Worm (Caenorhabditis elegans): ENCODE data around the gene acs-19.

The acs-19 gene

DNA sequence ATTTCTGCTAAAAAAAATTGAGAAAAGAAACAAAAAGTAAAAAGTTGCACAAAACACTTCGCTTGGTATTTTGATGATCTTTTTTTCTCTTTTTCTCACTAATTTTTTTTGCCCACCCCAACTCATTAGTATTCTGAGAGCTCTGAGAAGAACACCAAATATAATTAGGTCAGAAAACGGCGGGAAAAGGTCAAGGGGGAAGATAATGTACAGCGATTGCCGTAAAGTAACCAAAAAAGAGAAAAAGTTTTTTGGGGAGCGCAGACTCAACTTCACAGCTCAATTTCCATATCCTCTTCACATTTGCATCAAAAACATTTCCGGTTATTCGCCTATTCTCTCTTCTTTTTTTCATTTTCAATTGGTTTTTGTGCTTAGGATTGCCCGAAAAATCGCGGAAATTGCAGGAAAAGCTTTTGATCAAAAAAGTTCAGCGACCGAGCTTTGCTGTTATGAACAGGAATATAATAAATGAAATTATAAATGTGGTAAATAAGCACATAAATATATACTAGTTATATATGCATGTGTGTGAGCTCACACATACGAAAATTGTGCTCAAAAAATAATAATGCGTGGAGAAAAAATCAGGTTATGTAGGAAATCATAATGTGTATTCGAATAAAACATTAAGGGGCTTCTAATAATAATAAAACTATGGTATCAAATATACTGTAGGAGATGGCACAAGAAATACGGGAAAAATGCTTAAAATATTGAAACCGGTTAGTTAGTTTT lies 38.5 kb downstream of the acs-19 start:
- TF ChIP-seq lin-13 (tag; optimal IDR thresholded peaks at IDR 0.05) (no peak), mep-1 (tag; optimal IDR thresholded peaks at IDR 0.05) (no peak), ces-1 (GFP tag; optimal IDR thresholded peaks at IDR 0.05) (peak; percentile 34), lsy-2 (tag; optimal IDR thresholded peaks at IDR 0.05) (no peak), sptf-1 (tag; optimal IDR thresholded peaks at IDR 0.05) (no peak), ceh-83 (GFP tag; optimal IDR thresholded peaks at IDR 0.05) (no peak), bed-3 (GFP tag; optimal IDR thresholded peaks at IDR 0.05) (no peak), ham-2 (GFP tag; optimal IDR thresholded peaks at IDR 0.05) (no peak)

DNA sequence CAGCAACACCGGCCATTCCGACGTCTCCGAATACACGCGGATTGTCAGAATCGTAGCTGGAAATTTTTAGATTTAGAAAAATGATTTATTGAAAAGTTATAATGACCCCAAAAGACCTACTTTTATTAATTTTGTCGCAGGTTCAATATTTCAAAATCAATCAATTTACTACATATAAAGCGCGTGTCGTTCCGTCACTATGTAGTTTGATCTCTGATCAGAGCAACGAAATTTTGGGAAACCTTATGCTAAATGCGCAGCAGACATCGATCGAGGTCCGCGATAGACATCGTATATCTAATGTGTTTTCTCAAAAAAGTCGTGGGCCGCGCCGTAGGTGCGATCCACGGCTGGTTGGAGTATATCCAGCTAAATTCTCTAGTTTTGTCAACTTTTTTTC lies 42.2 kb downstream of the acs-19 start:
- no peak for TF ChIP-seq nhr-12 (tag; optimal IDR thresholded peaks at IDR 0.05)
- TF ChIP-seq sptf-1 (tag; optimal IDR thresholded peaks at IDR 0.05), result no peak
- no peak for TF ChIP-seq nhr-237 (tag; optimal IDR thresholded peaks at IDR 0.05)
- TF ChIP-seq blmp-1 (tag; optimal IDR thresholded peaks at IDR 0.05), result no peak

DNA sequence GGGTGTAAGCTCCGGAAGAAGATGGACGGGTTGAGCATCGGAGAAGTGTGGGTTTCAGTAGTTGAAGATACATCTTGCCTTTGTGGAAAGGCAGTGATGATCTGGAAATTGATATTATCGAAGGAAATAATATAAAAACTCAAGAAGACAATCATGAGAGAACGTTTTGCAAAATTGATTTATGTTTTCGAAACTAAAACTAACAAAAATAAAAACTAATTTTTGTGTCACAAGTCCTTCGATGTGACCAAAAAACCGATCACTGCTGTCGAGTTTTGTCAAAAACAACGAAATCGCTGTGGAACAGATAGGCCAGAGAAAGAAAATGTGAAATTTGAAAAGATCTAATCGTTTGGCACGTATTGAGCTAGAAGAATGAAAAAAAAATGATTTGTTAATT lies 43.3 kb downstream of the acs-19 start, which contains the start of gene mmcm-1:
mmcm-1 (minus strand) TSS at position 101 of the 400 bp plus-strand sequence.
- TF ChIP-seq tbx-8 (GFP tag; optimal IDR thresholded peaks at IDR 0.05) (no peak), flh-1 (GFP tag; optimal IDR thresholded peaks at IDR 0.05) (no peak), nhr-12 (tag; optimal IDR thresholded peaks at IDR 0.05) (no peak), elt-3 (tag; optimal IDR thresholded peaks at IDR 0.05) (no peak), zip-8 (tag; optimal IDR thresholded peaks at IDR 0.05) (no peak), lsy-2 (tag; optimal IDR thresholded peaks at IDR 0.05) (no peak), nhr-237 (tag; optimal IDR thresholded peaks at IDR 0.05) (no peak), ztf-11 (tag; optimal IDR thresholded peaks at IDR 0.05) (no peak), mls-2 (tag; optimal IDR thresholded peaks at IDR 0.05) (no peak), elt-1 (tag; optimal IDR thresholded peaks at IDR 0.05; ENCODE audit: borderline replicate concordance, insufficient read depth) (no peak), nhr-28 (tag; optimal IDR thresholded peaks at IDR 0.05) (no peak), ces-1 (GFP tag; optimal IDR thresholded peaks at IDR 0.05) (no peak), ceh-43 (GFP tag; optimal IDR thresholded peaks at IDR 0.05) (no peak), nhr-76 (tag; optimal IDR thresholded peaks at IDR 0.05) (no peak), lin-32 (GFP tag; optimal IDR thresholded peaks at IDR 0.05) (no peak), sem-2 (GFP tag; optimal IDR thresholded peaks at IDR 0.05) (no peak), ham-2 (GFP tag; optimal IDR thresholded peaks at IDR 0.05) (no peak)

DNA sequence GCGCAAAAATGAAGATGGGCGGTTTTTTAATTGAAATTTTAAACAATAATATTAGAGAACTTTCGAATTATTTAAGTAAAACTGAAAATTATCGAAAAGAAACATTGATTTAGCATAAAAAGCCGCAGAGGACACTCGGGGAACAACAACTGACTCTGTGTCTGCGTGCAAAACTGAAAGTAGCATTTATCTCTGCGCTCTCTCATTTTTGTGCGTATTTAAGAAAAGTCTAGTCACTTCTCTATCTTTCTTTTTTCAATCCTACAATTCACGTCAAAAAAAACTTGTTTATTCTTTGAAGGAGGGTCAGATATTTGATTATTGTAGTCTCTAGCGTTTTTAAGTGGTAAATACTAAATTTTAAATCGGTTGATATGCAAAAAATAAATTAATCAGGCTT lies 43.9 kb downstream of the acs-19 start:
- TF ChIP-seq unc-120 (tag; optimal IDR thresholded peaks at IDR 0.05; ENCODE audit: poor library complexity, severe bottlenecking), result peak; percentile 9
- peak; percentile 86 for TF ChIP-seq hlh-1 (tag; optimal IDR thresholded peaks at IDR 0.05)
- TF ChIP-seq unc-62 (GFP tag; optimal IDR thresholded peaks at IDR 0.05), result peak; percentile 10
- peak; percentile 41 for TF ChIP-seq ces-1 (GFP tag; optimal IDR thresholded peaks at IDR 0.05)
- TF ChIP-seq ceh-39 (tag; optimal IDR thresholded peaks at IDR 0.05), result no peak

- TF ChIP-seq unc-120 (tag; optimal IDR thresholded peaks at IDR 0.05; ENCODE audit: poor library complexity, severe bottlenecking), result no peak
- no peak for TF ChIP-seq ces-1 (GFP tag; optimal IDR thresholded peaks at IDR 0.05)
- no peak for TF ChIP-seq lin-13 (tag; optimal IDR thresholded peaks at IDR 0.05)
- TF ChIP-seq flh-1 (GFP tag; optimal IDR thresholded peaks at IDR 0.05), result no peak
- no peak for TF ChIP-seq ceh-39 (tag; optimal IDR thresholded peaks at IDR 0.05)
- TF ChIP-seq unc-39 (tag; optimal IDR thresholded peaks at IDR 0.05), result no peak
- no peak for TF ChIP-seq nhr-28 (tag; optimal IDR thresholded peaks at IDR 0.05)
- no peak for TF ChIP-seq ztf-11 (tag; optimal IDR thresholded peaks at IDR 0.05)
- TF ChIP-seq ceh-43 (GFP tag; optimal IDR thresholded peaks at IDR 0.05), result no peak
- TF ChIP-seq mep-1 (tag; optimal IDR thresholded peaks at IDR 0.05), result no peak
- no peak for TF ChIP-seq tbx-8 (GFP tag; optimal IDR thresholded peaks at IDR 0.05)
- TF ChIP-seq elt-1 (tag; optimal IDR thresholded peaks at IDR 0.05; ENCODE audit: borderline replicate concordance, insufficient read depth), result no peak
- TF ChIP-seq snpc-4 (tag; optimal IDR thresholded peaks at IDR 0.05), result no peak
- TF ChIP-seq sptf-1 (tag; optimal IDR thresholded peaks at IDR 0.05), result no peak
- TF ChIP-seq M03D4.4 (tag; optimal IDR thresholded peaks at IDR 0.05), result no peak
- no peak for TF ChIP-seq mls-2 (tag; optimal IDR thresholded peaks at IDR 0.05)
- no peak for TF ChIP-seq nhr-12 (tag; optimal IDR thresholded peaks at IDR 0.05)
Measured at ce11 chrIII:3914049-3914448, 49.8 kb downstream of the acs-19 start, which contains the start of gene pat-3. pat-3 (minus strand) TSS chrIII:3914149.

Measured in whole organism, mixed stage, embryonic.